Worm (Caenorhabditis elegans): ENCODE results near the gene drr-2.

Gene drr-2

DNA sequence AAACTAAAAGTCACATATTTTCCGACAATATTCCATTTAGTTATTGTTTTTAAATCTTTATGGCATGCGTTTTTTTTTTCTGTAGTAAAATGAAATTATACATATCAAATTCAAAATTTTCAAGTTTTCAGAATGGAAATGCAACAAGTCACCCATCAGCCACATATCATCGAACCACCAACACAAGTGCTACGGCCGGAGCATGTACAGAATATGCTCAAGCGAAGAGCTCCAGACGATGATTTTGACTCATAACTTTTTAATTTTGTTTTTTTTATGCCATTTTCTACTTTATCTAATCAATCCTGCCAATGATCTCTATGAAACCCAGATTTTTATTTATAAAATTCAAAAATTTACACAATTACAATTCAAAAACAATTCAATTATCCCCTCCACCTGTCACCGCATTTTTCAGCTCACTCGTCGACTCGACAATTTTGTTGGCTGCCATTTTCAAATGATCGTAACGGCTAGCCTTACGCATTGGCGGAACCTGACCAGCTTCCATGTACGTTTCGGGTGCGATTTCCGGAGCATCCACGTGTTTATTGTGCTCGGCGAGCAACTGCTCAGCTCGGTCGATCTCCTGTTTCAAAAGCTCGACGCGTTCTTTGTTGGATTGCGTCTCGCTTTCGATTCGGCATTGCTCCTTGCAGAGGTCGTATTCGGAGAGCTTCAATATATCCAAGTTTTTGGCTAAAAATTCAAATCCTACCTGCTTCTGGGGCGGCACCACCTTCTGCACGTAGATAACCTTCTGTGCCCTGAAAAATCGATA, 17.5 kb downstream of the drr-2 start:
- no peak for TF ChIP-seq unc-62 (GFP tag; optimal IDR thresholded peaks at IDR 0.05)

ce11 chrIII:13624226-13624625, 19.1 kb downstream of the drr-2 start, which contains the start of gene taf-9:
taf-9 (plus strand) TSS chrIII:13624276.
- TF ChIP-seq unc-62 (GFP tag; optimal IDR thresholded peaks at IDR 0.05) = no peak

DNA sequence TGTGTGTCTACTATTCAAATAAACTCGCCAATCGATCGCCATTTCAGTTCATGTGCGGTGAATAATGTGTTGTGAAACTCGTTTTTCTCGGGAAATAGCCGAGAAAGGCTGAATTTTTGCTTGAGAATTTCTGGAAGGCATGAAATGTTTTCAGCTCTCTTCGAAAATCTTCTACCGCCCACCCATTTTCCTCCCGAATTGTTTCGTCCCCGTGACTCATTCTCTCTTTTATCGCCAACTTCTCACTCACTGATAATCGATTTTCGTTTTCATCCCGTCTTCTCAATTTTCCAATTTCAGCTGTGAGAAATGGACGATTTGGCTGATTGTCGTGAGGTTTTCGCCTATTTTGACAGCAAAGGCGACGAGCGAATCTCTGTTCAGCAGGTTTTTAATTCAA, 20.4 kb downstream of the drr-2 start, which contains the start of gene mlc-5:
TSS of gene mlc-5 (plus strand) at position 301 of the 400 bp plus-strand sequence.
- TF ChIP-seq unc-62 (GFP tag; optimal IDR thresholded peaks at IDR 0.05) = no peak

ce11 chrIII:13622268-13622667, 21.1 kb downstream of the drr-2 start, which contains the start of gene hip-1:
hip-1 (minus strand) TSS chrIII:13622492.
- TF ChIP-seq unc-62 (GFP tag; optimal IDR thresholded peaks at IDR 0.05) = no peak

DNA sequence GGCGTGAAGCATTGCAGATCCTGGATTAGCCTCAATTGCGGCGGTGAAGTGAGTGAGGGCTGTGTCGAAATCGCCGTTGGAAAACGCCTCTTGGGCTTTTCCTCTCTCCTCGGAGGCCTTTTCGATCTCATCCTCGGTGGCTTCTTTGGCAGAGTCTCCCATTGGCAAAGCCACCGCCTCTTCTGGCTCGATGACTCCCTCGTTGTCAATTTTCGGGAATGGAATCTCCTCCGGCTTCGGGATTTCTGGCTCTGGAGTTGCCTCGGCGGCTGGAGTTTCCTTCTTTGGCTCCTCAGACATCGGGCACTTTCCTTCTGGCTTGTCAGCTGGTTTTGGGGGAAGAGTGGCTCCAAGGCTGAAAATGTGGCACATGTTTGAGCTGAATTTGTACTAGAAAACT, 21.7 kb downstream of the drr-2 start:
- no peak for TF ChIP-seq unc-62 (GFP tag; optimal IDR thresholded peaks at IDR 0.05)

ce11 chrIII:13621012-13621411, 22.4 kb downstream of the drr-2 start:
- TF ChIP-seq unc-62 (GFP tag; optimal IDR thresholded peaks at IDR 0.05) = no peak

- TF ChIP-seq unc-62 (GFP tag; optimal IDR thresholded peaks at IDR 0.05) = no peak
Observed at ce11 chrIII:13616793-13617192, 26.6 kb downstream of the drr-2 start, which contains the start of gene T12D8.9. T12D8.9 (plus strand) TSS chrIII:13617104.

DNA sequence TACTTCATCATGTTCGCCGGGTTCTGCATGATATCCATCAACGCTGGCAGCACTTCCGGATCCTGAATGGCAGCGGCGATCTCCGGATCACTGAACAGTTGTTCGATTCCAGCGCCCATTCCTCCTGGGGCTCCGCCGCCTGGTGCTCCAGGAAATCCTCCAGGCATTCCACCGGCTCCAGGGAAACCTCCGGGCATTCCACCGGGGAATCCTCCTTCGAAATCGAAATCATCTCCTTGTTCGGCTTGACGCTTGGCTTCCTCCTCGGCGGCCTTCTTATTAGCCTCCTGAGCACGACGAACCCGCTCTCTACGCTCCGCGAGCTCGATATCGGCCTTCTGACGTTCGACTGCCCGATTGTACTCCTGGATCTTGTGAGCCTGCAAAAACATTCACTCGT, 27.8 kb downstream of the drr-2 start:
- no peak for TF ChIP-seq unc-62 (GFP tag; optimal IDR thresholded peaks at IDR 0.05)

DNA sequence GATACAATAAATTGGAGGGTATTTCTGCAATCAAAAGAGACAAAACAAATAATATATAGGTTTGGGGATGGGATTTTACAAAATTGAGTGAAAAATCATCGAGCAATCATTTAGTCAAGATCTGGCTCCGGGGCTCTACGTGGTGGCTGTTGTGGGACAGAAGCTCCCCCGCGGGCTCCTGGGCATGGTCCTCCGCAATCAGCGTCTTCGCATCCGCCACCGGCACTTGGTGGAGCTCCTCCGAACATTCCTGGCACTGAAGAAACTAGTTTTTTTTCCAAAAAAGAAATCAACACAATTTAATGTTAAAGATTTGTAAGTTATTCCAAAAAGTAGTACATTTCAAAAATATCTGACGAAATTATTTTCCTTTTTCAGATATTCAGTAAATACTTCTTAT, 28.6 kb downstream of the drr-2 start:
- TF ChIP-seq unc-62 (GFP tag; optimal IDR thresholded peaks at IDR 0.05) = no peak

- no peak for TF ChIP-seq unc-62 (GFP tag; optimal IDR thresholded peaks at IDR 0.05)
Observed at ce11 chrIII:13614206-13614605, 29.2 kb downstream of the drr-2 start.

DNA sequence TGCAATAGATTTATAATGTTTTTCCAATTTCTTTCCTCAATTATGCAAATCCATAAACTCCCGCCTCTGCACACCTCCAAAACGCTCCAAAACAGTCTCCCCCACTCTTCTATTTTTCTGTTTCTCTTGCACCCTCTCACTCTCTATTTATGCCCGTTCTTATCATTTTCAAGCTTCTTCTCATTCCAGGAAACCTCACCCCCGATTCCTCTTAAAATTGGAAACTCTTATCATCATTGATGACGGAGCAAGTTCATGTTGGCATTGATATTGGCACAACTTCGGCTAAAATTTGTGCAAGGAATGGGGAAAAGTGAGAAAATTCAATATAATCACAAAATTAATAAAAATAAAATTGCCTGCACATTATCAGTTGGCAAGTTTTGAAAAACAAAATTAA, 35.5 kb downstream of the drr-2 start, which contains the start of gene shpk-1:
TSS of gene shpk-1 (plus strand) at position 188 of the 400 bp plus-strand sequence.
- no peak for TF ChIP-seq unc-62 (GFP tag; optimal IDR thresholded peaks at IDR 0.05)

ce11 chrIII:13606865-13607264, 36.5 kb downstream of the drr-2 start:
- no peak for TF ChIP-seq unc-62 (GFP tag; optimal IDR thresholded peaks at IDR 0.05)

DNA sequence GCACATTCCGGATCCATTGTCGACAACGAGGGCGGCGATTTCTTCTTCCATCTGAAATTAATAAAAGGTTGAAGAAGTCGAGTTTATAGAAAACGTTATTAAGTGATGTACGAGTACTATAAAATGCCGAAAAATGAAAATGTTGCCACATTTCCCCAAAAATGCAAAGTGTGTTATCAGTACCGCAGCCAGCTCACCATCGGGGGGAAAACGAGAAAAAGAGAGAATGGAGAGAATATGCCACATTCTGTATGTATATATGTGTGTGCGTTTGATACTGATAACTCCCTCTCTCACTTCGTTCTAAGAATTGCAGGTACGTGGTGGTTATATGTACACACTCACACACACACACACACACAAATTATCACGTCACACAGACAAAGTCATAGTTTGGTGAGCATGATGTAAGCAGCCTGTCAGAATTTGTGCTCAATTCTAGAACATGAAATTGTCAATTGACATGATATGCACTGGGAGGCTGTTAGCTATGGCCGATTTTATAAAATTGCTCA, 37.3 kb downstream of the drr-2 start, which contains the start of gene act-5:
TSS of gene act-5 (minus strand) at position 51 of the 515 bp plus-strand sequence.
- no peak for TF ChIP-seq unc-62 (GFP tag; optimal IDR thresholded peaks at IDR 0.05)

- TF ChIP-seq unc-62 (GFP tag; optimal IDR thresholded peaks at IDR 0.05) = no peak
Observed at ce11 chrIII:13604834-13605233, 38.5 kb downstream of the drr-2 start.

ce11 chrIII:13600254-13600653, 43.1 kb downstream of the drr-2 start:
- no peak for TF ChIP-seq unc-62 (GFP tag; optimal IDR thresholded peaks at IDR 0.05)
